Fruit fly (Drosophila melanogaster) S2 (cell line): ENCODE results near the gene Nle.

Source experiments
- CG8478 ChIP-seq: fragments of >200 bp; optimal IDR thresholded peaks from 2 replicates; lab custom pipeline; 2018
- CTCF ChIP-seq, 2 experiments: fragments of >200 bp; optimal IDR thresholded peaks; 2 replicates each; lab custom pipeline; 2018

- TF ChIP-seq CTCF (optimal IDR thresholded peaks at IDR 0.05; lab: Kevin White, UChicago) (no peak), CG8478 (no peak)
These were observed 45.8 kb downstream of the Nle start for dm6 chr2L:521940-522632.
